Fruit fly (Drosophila melanogaster) whole organism, larva: ENCODE data around the gene CG12535.

Experiments used
- noc ChIP-seq: fragments of 200-800 bp; sonication (Bioruptor generic); optimal IDR thresholded peaks from 3 replicates; lab custom pipeline; 2019; ENCODE audit warnings: missing biosample characterization, mild to moderate bottlenecking, missing genetic modification characterization, moderate library complexity

CG12535 gene

DNA sequence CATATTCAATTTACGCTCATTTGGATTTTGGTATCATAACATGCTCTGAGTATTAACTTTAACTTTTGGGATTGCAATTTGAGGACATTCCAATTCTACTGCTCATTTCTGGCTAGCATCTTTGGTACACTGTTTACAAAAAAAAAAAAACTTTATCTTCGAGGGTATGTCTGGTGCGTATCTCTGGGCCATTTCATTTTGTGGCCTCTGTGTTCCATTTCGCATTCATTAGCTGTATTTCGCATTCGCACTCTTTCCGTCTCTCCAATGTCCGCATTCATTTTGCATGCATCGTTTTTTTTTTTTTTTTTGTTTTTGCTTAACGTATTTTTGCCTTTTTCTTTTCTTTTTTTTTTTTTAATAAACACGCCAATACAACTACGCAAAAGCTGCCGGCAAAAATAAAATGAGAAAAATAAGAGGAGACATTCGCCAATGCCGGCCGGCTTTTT, 15.1 kb downstream of the CG12535 start:
- peak; percentile 8 for TF ChIP-seq noc (tag; lab: Kevin White, UChicago)

DNA sequence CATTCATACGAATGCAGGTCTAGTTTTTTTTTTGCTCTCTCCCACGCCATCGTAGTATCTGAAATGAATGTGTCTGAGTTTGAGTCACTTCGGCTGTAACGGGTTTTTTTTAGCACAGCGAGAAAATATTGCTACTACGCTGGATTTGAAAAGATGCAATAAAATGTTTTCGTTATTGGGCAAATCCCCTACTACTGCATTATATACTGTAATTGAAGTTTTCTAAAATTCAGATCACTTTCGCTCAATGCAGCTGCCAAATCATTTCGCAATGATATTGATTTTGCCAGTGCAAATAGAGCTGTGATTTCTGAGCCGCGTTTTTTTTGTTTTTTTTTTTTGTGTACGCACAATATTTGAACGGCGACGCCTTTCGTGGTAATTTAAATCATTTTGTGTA, 15.8 kb downstream of the CG12535 start:
- TF ChIP-seq noc (tag; lab: Kevin White, UChicago) = peak; percentile 5

DNA sequence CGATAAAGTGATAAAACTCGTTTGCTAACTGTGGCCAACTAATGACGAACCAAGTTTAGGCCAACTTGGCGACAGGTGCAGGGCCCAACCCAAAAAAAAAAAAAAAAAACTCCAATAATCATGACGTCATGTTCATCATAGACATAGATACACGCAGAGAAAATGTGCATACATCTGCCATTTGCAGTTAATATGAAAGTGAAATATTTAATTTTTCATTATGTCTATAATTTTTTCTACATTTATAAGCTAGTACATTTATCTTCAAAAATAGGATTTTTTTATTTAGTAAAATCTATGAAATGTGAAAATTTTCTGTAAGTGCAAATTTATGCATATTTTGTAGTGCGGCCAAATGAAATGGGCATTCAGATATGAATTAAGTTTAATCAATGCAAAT, 17.1 kb downstream of the CG12535 start:
- TF ChIP-seq noc (tag; lab: Kevin White, UChicago) = peak; percentile 73

DNA sequence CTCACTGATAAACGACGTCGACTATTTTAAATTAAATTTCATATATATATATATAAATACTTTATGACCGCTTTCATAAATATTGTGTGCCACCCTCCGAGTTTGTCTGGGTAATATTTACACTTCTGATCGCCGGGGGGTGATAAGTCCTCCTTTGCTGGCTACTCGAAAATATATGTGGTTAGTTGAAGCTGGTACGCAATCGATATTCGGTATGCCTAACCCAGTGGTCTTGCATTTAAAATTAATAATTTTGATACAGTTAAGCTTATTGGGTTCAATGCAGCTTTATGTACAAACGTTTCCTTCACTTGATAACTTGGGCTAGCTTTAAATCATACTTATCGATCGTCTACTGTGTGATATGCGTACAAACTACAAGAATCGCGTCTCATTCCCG, 18.8 kb downstream of the CG12535 start:
- peak; percentile 52 for TF ChIP-seq noc (tag; lab: Kevin White, UChicago)

dm6 chrX:3427614-3427965, 21.2 kb downstream of the CG12535 start:
- peak; percentile 58 for TF ChIP-seq noc (tag; lab: Kevin White, UChicago)

DNA sequence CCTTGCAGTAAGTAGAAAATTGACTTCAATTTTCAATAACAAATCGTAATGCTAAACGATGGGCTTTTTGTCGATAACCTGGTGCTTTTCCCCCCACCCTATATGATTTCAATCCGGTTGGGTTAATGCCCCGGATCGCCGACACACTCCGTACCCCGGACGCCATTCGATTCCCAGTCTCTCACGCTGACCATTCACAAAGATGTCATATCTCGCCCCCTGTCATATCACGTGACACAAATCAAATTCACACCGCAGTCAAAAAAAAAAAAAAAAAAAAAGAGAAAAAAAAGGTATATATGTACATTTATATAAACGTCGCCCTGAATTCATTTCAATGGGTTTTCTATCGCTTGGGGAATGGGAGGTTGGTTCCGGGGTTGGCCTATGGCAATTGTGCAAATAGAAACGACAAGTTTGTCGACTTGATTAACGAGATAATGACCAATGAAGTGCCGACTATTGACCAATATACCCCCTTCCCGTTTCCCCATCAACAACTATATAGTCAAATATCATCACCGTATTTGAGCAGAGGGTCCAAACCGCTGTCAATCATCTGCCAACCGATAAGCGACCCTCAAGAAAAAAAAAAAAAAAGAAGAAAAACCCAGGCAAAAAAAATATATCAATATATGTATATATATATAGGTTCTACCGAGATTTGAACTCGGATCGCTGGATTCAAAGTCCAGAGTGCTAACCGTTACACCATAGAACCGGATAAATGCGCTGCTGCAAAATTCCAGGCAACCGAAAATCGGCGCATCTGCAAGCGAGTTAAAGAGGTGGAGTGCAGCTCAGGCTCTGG, 21.7 kb downstream of the CG12535 start:
- TF ChIP-seq noc (tag; lab: Kevin White, UChicago) = no peak

- peak; percentile 74 for TF ChIP-seq noc (tag; lab: Kevin White, UChicago)
These were observed 23.8 kb downstream of the CG12535 start for dm6 chrX:3424963-3425362.

DNA sequence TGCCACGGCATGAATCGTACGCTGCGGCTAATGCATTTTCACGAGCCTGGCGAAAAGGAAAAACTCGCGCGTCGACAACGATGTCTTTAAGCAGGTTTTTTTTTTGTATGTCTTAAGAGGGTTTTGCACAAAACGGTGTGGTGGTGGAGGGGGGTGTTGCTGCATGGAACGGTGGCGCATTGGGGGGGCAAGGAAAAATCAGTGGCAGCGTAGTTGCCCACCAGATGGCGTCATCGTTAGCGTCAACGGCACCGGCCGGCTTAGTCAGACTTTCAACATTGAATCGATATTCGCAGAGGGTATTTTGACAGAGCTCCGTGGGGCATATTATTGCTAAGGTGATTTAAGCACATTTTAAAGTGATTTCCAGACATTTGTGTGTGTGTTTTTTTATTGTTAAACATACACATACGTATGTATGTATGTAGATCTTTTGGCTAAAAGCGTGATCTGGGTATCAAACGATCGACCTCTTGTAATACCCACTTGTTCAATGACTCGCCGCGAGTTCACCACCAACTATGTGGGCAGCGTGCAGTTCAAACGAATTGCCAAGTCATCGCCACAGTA, 25.5 kb downstream of the CG12535 start:
- no peak for TF ChIP-seq noc (tag; lab: Kevin White, UChicago)

DNA sequence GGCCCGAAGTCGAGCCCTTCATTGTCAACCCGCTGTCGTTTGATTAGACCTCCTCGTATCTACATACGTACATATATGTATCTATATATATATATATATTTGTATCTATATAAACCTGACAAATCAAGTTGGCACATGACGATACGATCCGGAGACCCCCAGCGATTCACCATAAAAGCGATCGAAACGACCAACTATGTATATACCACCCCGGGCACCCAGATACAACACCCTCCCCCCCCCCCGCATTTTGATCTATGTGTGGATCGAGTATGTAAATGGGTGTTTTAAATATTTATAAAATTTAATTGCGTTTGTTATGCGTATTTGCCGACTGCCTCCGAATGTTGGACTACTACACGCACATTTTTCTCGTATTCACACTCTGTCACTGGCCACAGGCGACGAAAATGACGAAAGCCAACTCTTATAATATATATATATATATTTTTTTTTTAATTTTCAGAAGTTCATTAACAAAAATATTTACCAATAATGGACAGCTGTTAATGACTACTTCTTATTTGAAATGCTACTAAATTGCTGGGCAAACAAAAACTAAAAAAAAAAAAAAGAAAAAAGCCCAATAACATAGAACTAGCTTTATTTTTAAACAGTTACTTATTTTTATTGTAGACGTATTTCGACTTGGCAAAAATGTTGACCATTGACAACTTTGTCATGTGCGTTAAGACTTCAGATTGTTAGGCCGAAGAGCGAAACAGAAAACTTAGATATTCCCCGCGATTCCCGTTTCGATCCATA, 34.6 kb downstream of the CG12535 start:
- peak; percentile 90 for TF ChIP-seq noc (tag; lab: Kevin White, UChicago)

dm6 chrX:3412855-3413254, 35.9 kb downstream of the CG12535 start:
- no peak for TF ChIP-seq noc (tag; lab: Kevin White, UChicago)

DNA sequence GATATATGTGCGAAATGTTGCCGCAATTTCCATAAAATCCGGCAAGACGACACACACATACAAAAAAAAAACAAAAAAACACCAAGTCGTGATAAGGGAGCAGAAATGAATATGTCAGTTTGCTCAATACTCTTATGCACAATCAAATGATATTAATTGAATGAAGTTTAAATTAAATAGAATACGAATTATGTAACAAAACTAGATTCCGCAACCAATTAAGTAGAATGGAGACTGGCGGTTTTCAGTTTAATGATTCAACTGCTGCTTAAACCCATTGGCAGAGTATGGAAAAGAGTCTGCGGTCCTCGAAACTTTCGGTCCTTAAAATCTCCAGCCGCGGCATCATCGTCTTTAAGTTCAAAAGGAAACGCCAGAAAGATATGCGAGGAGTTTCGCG, 36.9 kb downstream of the CG12535 start:
- TF ChIP-seq noc (tag; lab: Kevin White, UChicago) = no peak

dm6 chrX:3411411-3411810, 37.3 kb downstream of the CG12535 start:
- no peak for TF ChIP-seq noc (tag; lab: Kevin White, UChicago)

DNA sequence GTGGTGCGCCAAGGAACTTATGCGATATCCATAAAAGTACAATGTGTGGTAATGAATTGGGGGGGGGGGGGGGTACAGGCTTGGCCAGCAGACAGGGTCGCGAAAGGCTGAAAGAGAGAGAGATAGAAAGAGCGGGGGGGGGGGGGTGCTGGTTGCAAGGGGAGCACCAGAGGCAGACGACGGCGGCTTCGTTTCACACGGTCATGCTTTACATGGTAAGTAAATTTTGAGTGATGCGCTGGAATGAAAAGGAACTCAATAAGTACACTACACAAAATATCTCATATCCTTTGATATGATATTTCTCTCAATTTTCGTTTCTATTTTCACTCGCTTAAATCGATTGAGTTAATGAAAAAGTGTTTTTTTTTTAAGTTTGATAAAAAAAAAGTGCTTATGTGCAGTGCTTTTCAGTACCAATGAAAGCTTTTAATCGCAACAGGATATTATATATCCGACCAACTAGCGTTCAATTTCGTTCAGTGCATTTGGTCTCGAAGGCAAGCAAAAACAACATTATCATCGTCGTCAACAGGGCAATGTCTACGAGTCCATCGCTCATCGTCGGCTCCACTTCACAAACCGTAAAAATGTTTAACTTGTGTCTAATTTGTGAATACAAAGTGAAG, 40.0 kb downstream of the CG12535 start:
- TF ChIP-seq noc (tag; lab: Kevin White, UChicago) = no peak

- no peak for TF ChIP-seq noc (tag; lab: Kevin White, UChicago)
These were observed 40.8 kb downstream of the CG12535 start for dm6 chrX:3407760-3408608.

DNA sequence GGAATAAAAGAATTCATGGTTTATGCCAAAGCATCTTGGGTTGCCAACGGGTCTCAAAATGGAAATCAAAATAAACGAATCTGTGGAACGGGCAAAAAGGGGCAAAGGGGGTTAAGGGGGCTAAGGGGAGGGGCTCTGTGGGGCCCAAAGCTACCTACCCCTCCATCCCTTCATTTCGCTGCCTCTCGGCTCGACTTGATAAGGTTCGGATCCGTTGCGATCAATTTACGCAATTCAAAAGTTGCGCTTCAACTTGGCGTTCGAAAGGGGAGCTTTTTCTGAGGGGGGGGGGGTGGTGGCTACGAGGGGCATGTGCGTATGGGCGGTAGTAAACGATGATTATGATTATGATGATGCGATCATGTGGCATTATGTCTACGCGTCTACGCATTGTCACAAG, 43.3 kb downstream of the CG12535 start:
- no peak for TF ChIP-seq noc (tag; lab: Kevin White, UChicago)
